Worm (Caenorhabditis elegans): Measurements from ENCODE around the gene lias-1.

ce11 chrIII:3470433-3470832 is 34.5 kb downstream of the lias-1 start:
- no peak for TF ChIP-seq dve-1 (tag; optimal IDR thresholded peaks at IDR 0.05)
- TF ChIP-seq ceh-48 (tag; optimal IDR thresholded peaks at IDR 0.05): no peak
- no peak for TF ChIP-seq nhr-11 (tag; optimal IDR thresholded peaks at IDR 0.05)
- no peak for TF ChIP-seq hlh-13 (GFP tag; optimal IDR thresholded peaks at IDR 0.05)
